Worm (Caenorhabditis elegans) whole organism, L4/young adult: ENCODE results near the gene dnj-18.

Experiments
- W03F9.2 ChIP-seq: fragments of 150-350 bp; optimal IDR thresholded peaks from 2 replicates; lab custom pipeline; 2014; ENCODE audit warnings: missing biosample characterization, missing genetic modification characterization
- dao-5 ChIP-seq: sonication (generic microtip); optimal IDR thresholded peaks from 2 replicates; lab custom pipeline; 2016; ENCODE audit warnings: missing genotype, missing genetic modification characterization, moderate library complexity, missing compliant biosample characterization
- him-1 ChIP-seq: sonication (generic microtip); optimal IDR thresholded peaks from 2 replicates; lab custom pipeline; 2016; ENCODE audit warnings: missing genotype, missing genetic modification reagents, missing genetic modification characterization, missing compliant biosample characterization

DNA sequence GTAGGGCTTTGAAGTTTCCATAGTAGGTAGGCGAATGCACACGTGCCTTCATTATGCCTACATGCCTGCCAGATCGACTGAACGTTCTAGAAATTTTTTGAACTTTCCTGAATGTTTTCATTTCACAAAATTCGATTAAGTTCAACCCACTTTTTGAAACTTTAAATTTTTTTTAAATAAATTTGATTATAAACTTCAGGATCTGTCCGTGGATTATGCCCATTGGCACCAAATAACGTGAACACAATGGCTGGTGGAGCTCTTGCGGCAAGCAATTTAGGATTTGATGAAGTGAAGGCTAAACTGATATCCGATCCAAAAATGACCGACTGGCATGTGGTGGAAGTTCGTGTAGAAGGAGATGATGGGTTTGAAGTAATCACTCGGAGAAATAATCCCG, 37.5 kb downstream of the dnj-18 start, which contains the start of gene F17C8.7:
- no peak for TF ChIP-seq him-1 (tag; lab: Kevin White, UChicago)
- no peak for TF ChIP-seq dao-5 (tag; lab: Kevin White, UChicago)
- TF ChIP-seq W03F9.2 = no peak
